Fruit fly (Drosophila melanogaster): ENCODE measurements around the gene CG13738.

- TF ChIP-seq cyc (GFP tag; optimal IDR thresholded peaks at IDR 0.05) = no peak
- no peak for TF ChIP-seq OdsH (GFP tag; optimal IDR thresholded peaks at IDR 0.05)
- TF ChIP-seq CG11902 (GFP tag; optimal IDR thresholded peaks at IDR 0.05) = no peak
- peak; percentile 55; the same call in 2 of the 3 replicates for TF ChIP-seq eg (GFP tag; IDR thresholded peaks at IDR 0.05)
- no peak for TF ChIP-seq Blimp-1 (GFP tag; optimal IDR thresholded peaks at IDR 0.05)
- no peak for TF ChIP-seq lz (GFP tag; optimal IDR thresholded peaks at IDR 0.05)
- no peak for TF ChIP-seq CG6792 (GFP tag; optimal IDR thresholded peaks at IDR 0.05)
- peak; percentile 60; the same call in 2 of the 3 replicates for TF ChIP-seq CG8119 (GFP tag; IDR thresholded peaks at IDR 0.05)
Measured at dm6 chr3L:14006704-14007126, 33.4 kb upstream of the CG13738 start.

Data from whole organism, prepupa.